5 fruit fly cellular contexts compared by ENCODE assay signal in genomic region chr2L:20091094-20091679, dm6.
A peak's percentile ranks its signal among the peaks of the same experiment; 100 is the strongest.
TF ChIP-seq lines count a peak whose summit lies in the region.

CG10747 (minus strand) TSS chr2L:20091348.
Pyroxd1 (plus strand) TSS chr2L:20091435.

- peak; percentile 56 for TF ChIP-seq CTCF in whole organism, embryonic (GFP tag; optimal IDR thresholded peaks at IDR 0.05; lab: Kevin White, UChicago)

TF ChIP-seq in whole organism, adult, 20 proteins besides CTCF, POLR2A, EP300 and RAD21 (continues in another document):
- peak; percentile 92 for TF ChIP-seq pad (GFP tag; optimal IDR thresholded peaks at IDR 0.05; lab: Kevin White, UChicago)
- TF ChIP-seq CG11617 (GFP tag; optimal IDR thresholded peaks at IDR 0.05; lab: Kevin White, UChicago) = peak; percentile 99
- no peak for TF ChIP-seq cnc (optimal IDR thresholded peaks at IDR 0.05; lab: Kevin White, UChicago)
- TF ChIP-seq tj (GFP tag; optimal IDR thresholded peaks at IDR 0.05; lab: Kevin White, UChicago) = peak; percentile 90
- TF ChIP-seq Crg-1 (GFP tag; optimal IDR thresholded peaks at IDR 0.05; lab: Kevin White, UChicago) = peak; percentile 98
- peak; percentile 90 for TF ChIP-seq cic (GFP tag; optimal IDR thresholded peaks at IDR 0.05; lab: Kevin White, UChicago)
- TF ChIP-seq Clk (GFP tag; optimal IDR thresholded peaks at IDR 0.05; lab: Kevin White, UChicago) = peak; percentile 97
- peak; percentile 98 for TF ChIP-seq Hr96 (GFP tag; optimal IDR thresholded peaks at IDR 0.05; lab: Kevin White, UChicago)
- peak; percentile 99 for TF ChIP-seq CG5204 (GFP tag; optimal IDR thresholded peaks at IDR 0.05; lab: Kevin White, UChicago)
- TF ChIP-seq CG12768 (GFP tag; optimal IDR thresholded peaks at IDR 0.05; lab: Kevin White, UChicago) = peak; percentile 99
- TF ChIP-seq CG1620 (GFP tag; optimal IDR thresholded peaks at IDR 0.05; lab: Kevin White, UChicago) = peak; percentile 98
- peak; percentile 98 for TF ChIP-seq CG7045 (GFP tag; optimal IDR thresholded peaks at IDR 0.05; lab: Kevin White, UChicago)
- peak; percentile 95 for TF ChIP-seq CG14711 (tag; optimal IDR thresholded peaks at IDR 0.05; lab: Kevin White, UChicago)
- peak; percentile 99 for TF ChIP-seq toe (GFP tag; optimal IDR thresholded peaks at IDR 0.05; lab: Kevin White, UChicago)
- TF ChIP-seq ovo (GFP tag; optimal IDR thresholded peaks at IDR 0.05; lab: Kevin White, UChicago) = peak; percentile 98
- no peak for TF ChIP-seq kay (GFP tag; lab: Kevin White, UChicago; ENCODE audit: borderline replicate concordance)
- TF ChIP-seq CG7101 (tag; optimal IDR thresholded peaks at IDR 0.05; lab: Kevin White, UChicago) = peak; percentile 98
- TF ChIP-seq CG33017 (tag; optimal IDR thresholded peaks at IDR 0.05; lab: Kevin White, UChicago) = peak; percentile 98

TF ChIP-seq in whole organism, embryonic, 481 proteins besides CTCF, POLR2A, EP300 and RAD21 (continues in another document):
- TF ChIP-seq CG8290 (GFP tag; optimal IDR thresholded peaks at IDR 0.05; lab: Kevin White, UChicago) (peak; percentile 83), CG8290 (tag; optimal IDR thresholded peaks at IDR 0.05; lab: Kevin White, UChicago) (peak; percentile 86 to 96), MTF-1 (GFP tag; optimal IDR thresholded peaks at IDR 0.05; lab: Kevin White, UChicago; ENCODE audit: borderline replicate concordance) (peak; percentile 80), CG4854 (GFP tag; optimal IDR thresholded peaks at IDR 0.05; lab: Kevin White, UChicago) (peak; percentile 94), Lim3 (GFP tag; IDR thresholded peaks at IDR 0.05; lab: Robert Waterston, UW) (peak; percentile 85), Doc3 (GFP tag; IDR thresholded peaks at IDR 0.05; lab: Robert Waterston, UW; ENCODE audit: partially characterized antibody) (no peak), CG17186 (GFP tag; optimal IDR thresholded peaks at IDR 0.05; lab: Kevin White, UChicago) (peak; percentile 63), CG2889 (GFP tag; IDR thresholded peaks at IDR 0.05; lab: Robert Waterston, UW) (peak; percentile 92), Hey (tag; optimal IDR thresholded peaks at IDR 0.05; lab: Kevin White, UChicago) (peak; percentile 87), CG8089 (GFP tag; optimal IDR thresholded peaks at IDR 0.05; lab: Kevin White, UChicago) (peak; percentile 87), ERR (GFP tag; optimal IDR thresholded peaks at IDR 0.05; lab: Kevin White, UChicago) (peak; percentile 81), CG10462 (GFP tag; optimal IDR thresholded peaks at IDR 0.05; lab: Kevin White, UChicago) (peak; percentile 96), CG10267 (tag; optimal IDR thresholded peaks at IDR 0.05; lab: Kevin White, UChicago) (peak; percentile 89), Xrp1 (GFP tag; IDR thresholded peaks at IDR 0.05; lab: Robert Waterston, UW) (peak; percentile 95), CG34224 (GFP tag; IDR thresholded peaks at IDR 0.05; lab: Robert Waterston, UW; ENCODE audit: partially characterized antibody) (no peak), CG9215 (GFP tag; IDR thresholded peaks at IDR 0.05; lab: Robert Waterston, UW) (peak; percentile 95), CG7271 (tag; optimal IDR thresholded peaks at IDR 0.05; lab: Kevin White, UChicago) (peak; percentile 77), tll (GFP tag; optimal IDR thresholded peaks at IDR 0.05; lab: Kevin White, UChicago) (peak; percentile 20 to 71)

TF ChIP-seq in whole organism, prepupa, 60 proteins besides CTCF, POLR2A, EP300 and RAD21 (continues in another document):
- TF ChIP-seq CG31627 (GFP tag; optimal IDR thresholded peaks at IDR 0.05; lab: Kevin White, UChicago) (peak; percentile 99), Hr4 (GFP tag; optimal IDR thresholded peaks at IDR 0.05; lab: Kevin White, UChicago) (peak; percentile 100), Hr38 (GFP tag; optimal IDR thresholded peaks at IDR 0.05; lab: Kevin White, UChicago) (peak; percentile 88), CG3032 (tag; optimal IDR thresholded peaks at IDR 0.05; lab: Kevin White, UChicago) (peak; percentile 98), Eip75B (GFP tag; optimal IDR thresholded peaks at IDR 0.05; lab: Kevin White, UChicago) (peak; percentile 98), CG6808 (GFP tag; optimal IDR thresholded peaks at IDR 0.05; lab: Kevin White, UChicago) (peak; percentile 97), vri (GFP tag; optimal IDR thresholded peaks at IDR 0.05; lab: Kevin White, UChicago) (peak; percentile 96), achi (GFP tag; optimal IDR thresholded peaks at IDR 0.05; lab: Kevin White, UChicago) (peak; percentile 98), CG6854 (GFP tag; optimal IDR thresholded peaks at IDR 0.05; lab: Kevin White, UChicago) (peak; percentile 97), CG11762 (GFP tag; optimal IDR thresholded peaks at IDR 0.05; lab: Kevin White, UChicago; ENCODE audit: insufficient read depth) (peak; percentile 99), CG3919 (GFP tag; optimal IDR thresholded peaks at IDR 0.05; lab: Kevin White, UChicago) (peak; percentile 99), CG10669 (GFP tag; optimal IDR thresholded peaks at IDR 0.05; lab: Kevin White, UChicago) (peak; percentile 99), net (GFP tag; optimal IDR thresholded peaks at IDR 0.05; lab: Kevin White, UChicago) (peak; percentile 99), fkh (GFP tag; optimal IDR thresholded peaks at IDR 0.05; lab: Kevin White, UChicago) (peak; percentile 87), Sox15 (GFP tag; optimal IDR thresholded peaks at IDR 0.05; lab: Kevin White, UChicago) (peak; percentile 99), CG11902 (GFP tag; optimal IDR thresholded peaks at IDR 0.05; lab: Kevin White, UChicago) (peak; percentile 98), ss (GFP tag; optimal IDR thresholded peaks at IDR 0.05; lab: Kevin White, UChicago) (peak; percentile 96 to 98), dac (GFP tag; optimal IDR thresholded peaks at IDR 0.05; lab: Kevin White, UChicago) (peak; percentile 98), salr (GFP tag; optimal IDR thresholded peaks at IDR 0.05; lab: Kevin White, UChicago) (peak; percentile 95 to 99)

TF ChIP-seq in whole organism, pupa, 21 proteins besides CTCF, POLR2A, EP300 and RAD21:
- TF ChIP-seq Pif1B (GFP tag; optimal IDR thresholded peaks at IDR 0.05; lab: Kevin White, UChicago) (peak; percentile 98), Snoo (tag; optimal IDR thresholded peaks at IDR 0.05; lab: Kevin White, UChicago) (peak; percentile 98), fd96Ca (GFP tag; IDR thresholded peaks at IDR 0.05; lab: Robert Waterston, UW) (peak; percentile 93), CG8301 (tag; optimal IDR thresholded peaks at IDR 0.05; lab: Kevin White, UChicago) (peak; percentile 99), gl (tag; optimal IDR thresholded peaks at IDR 0.05; lab: Kevin White, UChicago) (peak; percentile 92), CG13204 (GFP tag; optimal IDR thresholded peaks at IDR 0.05; lab: Kevin White, UChicago) (no peak), CG8159 (tag; optimal IDR thresholded peaks at IDR 0.05; lab: Kevin White, UChicago) (peak; percentile 99), CG15710 (tag; optimal IDR thresholded peaks at IDR 0.05; lab: Kevin White, UChicago) (peak; percentile 99), CG14655 (GFP tag; optimal IDR thresholded peaks at IDR 0.05; lab: Kevin White, UChicago) (peak; percentile 99), Ets98B (GFP tag; IDR thresholded peaks at IDR 0.05; lab: Robert Waterston, UW) (peak; percentile 97), CG12605 (GFP tag; IDR thresholded peaks at IDR 0.05; lab: Robert Waterston, UW) (peak; percentile 94), rn (GFP tag; IDR thresholded peaks at IDR 0.05; lab: Robert Waterston, UW) (peak; percentile 96), CG10348 (GFP tag; IDR thresholded peaks at IDR 0.05; lab: Robert Waterston, UW) (peak; percentile 96), Pif1A (GFP tag; optimal IDR thresholded peaks at IDR 0.05; lab: Kevin White, UChicago) (peak; percentile 99), CG34367 (tag; optimal IDR thresholded peaks at IDR 0.05; lab: Kevin White, UChicago) (peak; percentile 97), CG17806 (tag; optimal IDR thresholded peaks at IDR 0.05; lab: Kevin White, UChicago) (peak; percentile 98), EcR (GFP tag; optimal IDR thresholded peaks at IDR 0.05; lab: Kevin White, UChicago) (peak; percentile 59), CG4496 (GFP tag; IDR thresholded peaks at IDR 0.05; lab: Robert Waterston, UW) (peak; percentile 98), D1 (tag; optimal IDR thresholded peaks at IDR 0.05; lab: Kevin White, UChicago) (peak; percentile 98), CG9948 (tag; optimal IDR thresholded peaks at IDR 0.05; lab: Kevin White, UChicago) (peak; percentile 99), CG32121 (GFP tag; IDR thresholded peaks at IDR 0.05; lab: Robert Waterston, UW) (peak; percentile 99)
TF ChIP-seq in whole organism, pupa: peak in this region for 20.

TF ChIP-seq in whole organism, wandering third instar larva, 38 proteins besides CTCF, POLR2A, EP300 and RAD21 (continues in another document):
- TF ChIP-seq Abd-B (GFP tag; optimal IDR thresholded peaks at IDR 0.05; lab: Kevin White, UChicago) (no peak), dmrt93B (GFP tag; optimal IDR thresholded peaks at IDR 0.05; lab: Kevin White, UChicago) (peak; percentile 98), tai (GFP tag; optimal IDR thresholded peaks at IDR 0.05; lab: Kevin White, UChicago) (no peak), brk (GFP tag; optimal IDR thresholded peaks at IDR 0.05; lab: Kevin White, UChicago) (no peak), Hr78 (GFP tag; optimal IDR thresholded peaks at IDR 0.05; lab: Kevin White, UChicago) (no peak), Rel (GFP tag; optimal IDR thresholded peaks at IDR 0.05; lab: Kevin White, UChicago) (peak; percentile 92), Rel (tag; optimal IDR thresholded peaks at IDR 0.05; lab: Kevin White, UChicago) (peak; percentile 90), sage (GFP tag; optimal IDR thresholded peaks at IDR 0.05; lab: Kevin White, UChicago) (peak; percentile 97), dl (GFP tag; optimal IDR thresholded peaks at IDR 0.05; lab: Kevin White, UChicago; ENCODE audit: insufficient read depth in 1 of 2, partially characterized antibody in 2 of 2) (no peak), Sp1 (GFP tag; optimal IDR thresholded peaks at IDR 0.05; lab: Kevin White, UChicago) (peak; percentile 99), N (GFP tag; optimal IDR thresholded peaks at IDR 0.05; lab: Kevin White, UChicago) (no peak), pan (optimal IDR thresholded peaks at IDR 0.05; lab: Kevin White, UChicago) (no peak), woc (GFP tag; optimal IDR thresholded peaks at IDR 0.05; lab: Kevin White, UChicago) (peak; percentile 98), Dif (GFP tag; optimal IDR thresholded peaks at IDR 0.05; lab: Kevin White, UChicago; ENCODE audit: partially characterized antibody) (no peak), CrebA (GFP tag; optimal IDR thresholded peaks at IDR 0.05; lab: Kevin White, UChicago; ENCODE audit: borderline replicate concordance) (no peak), rgr (GFP tag; optimal IDR thresholded peaks at IDR 0.05; lab: Kevin White, UChicago) (peak; percentile 98), jim (GFP tag; optimal IDR thresholded peaks at IDR 0.05; lab: Kevin White, UChicago) (peak; percentile 63), dsf (GFP tag; optimal IDR thresholded peaks at IDR 0.05; lab: Kevin White, UChicago; ENCODE audit: borderline replicate concordance) (peak; percentile 93), OdsH (GFP tag; optimal IDR thresholded peaks at IDR 0.05; lab: Kevin White, UChicago) (peak; percentile 98), ey (GFP tag; optimal IDR thresholded peaks at IDR 0.05; lab: Kevin White, UChicago) (peak; percentile 98), Dfd (GFP tag; optimal IDR thresholded peaks at IDR 0.05; lab: Kevin White, UChicago) (peak; percentile 96), Myc (optimal IDR thresholded peaks at IDR 0.05; lab: Kevin White, UChicago) (no peak)
